Worm (Caenorhabditis elegans) whole organism, late embryonic: Measurements from ENCODE around the gene vps-54.

Experiments
- ahr-1 ChIP-seq: sonication (generic microtip); optimal IDR thresholded peaks from 2 replicates; lab custom pipeline; 2016; ENCODE audit warnings: missing genetic modification characterization, missing compliant biosample characterization
- ama-1 ChIP-seq: fragments of 150-350 bp; optimal IDR thresholded peaks from 2 replicates; lab custom pipeline; 2014
- elt-2 ChIP-seq: sonication (generic microtip); optimal IDR thresholded peaks from 2 replicates; lab custom pipeline; 2016; ENCODE audit warnings: missing genetic modification reagents, missing genetic modification characterization, missing compliant biosample characterization
- fkh-10 ChIP-seq: fragments of 150-350 bp; optimal IDR thresholded peaks from 2 replicates; lab custom pipeline; 2014; ENCODE audit warnings: missing biosample characterization, missing genetic modification reagents, missing genetic modification characterization
- lin-11 ChIP-seq: fragments of 200-800 bp; sonication (Bioruptor generic); optimal IDR thresholded peaks from 2 replicates; lab custom pipeline; 2018; ENCODE audit warnings: mild to moderate bottlenecking, missing genetic modification characterization, missing compliant biosample characterization
- nfya-1 ChIP-seq: sonication (generic microtip); optimal IDR thresholded peaks from 2 replicates; lab custom pipeline; 2017; ENCODE audit warnings: missing genetic modification characterization, mild to moderate bottlenecking, missing compliant biosample characterization, antibody characterized with exemption, moderate library complexity
- odd-2 ChIP-seq: sonication (generic microtip); optimal IDR thresholded peaks from 2 replicates; lab custom pipeline; 2017; ENCODE audit warnings: antibody characterized with exemption, mild to moderate bottlenecking, missing genetic modification characterization, missing compliant biosample characterization
- pax-1 ChIP-seq: fragments of 150-350 bp; optimal IDR thresholded peaks from 2 replicates; lab custom pipeline; 2014; ENCODE audit warnings: missing biosample characterization, missing genetic modification characterization
- pha-4 ChIP-seq: fragments of 150-350 bp; optimal IDR thresholded peaks from 2 replicates; lab custom pipeline; 2018; ENCODE audit warnings: missing biosample characterization, missing genetic modification reagents, missing genetic modification characterization
- tbx-2 ChIP-seq: sonication (generic microtip); optimal IDR thresholded peaks from 2 replicates; lab custom pipeline; 2016; ENCODE audit warnings: missing genetic modification characterization, missing compliant biosample characterization
- unc-42 ChIP-seq: sonication (generic microtip); optimal IDR thresholded peaks from 2 replicates; lab custom pipeline; 2016; ENCODE audit warnings: missing genotype, missing genetic modification characterization, missing compliant biosample characterization

DNA sequence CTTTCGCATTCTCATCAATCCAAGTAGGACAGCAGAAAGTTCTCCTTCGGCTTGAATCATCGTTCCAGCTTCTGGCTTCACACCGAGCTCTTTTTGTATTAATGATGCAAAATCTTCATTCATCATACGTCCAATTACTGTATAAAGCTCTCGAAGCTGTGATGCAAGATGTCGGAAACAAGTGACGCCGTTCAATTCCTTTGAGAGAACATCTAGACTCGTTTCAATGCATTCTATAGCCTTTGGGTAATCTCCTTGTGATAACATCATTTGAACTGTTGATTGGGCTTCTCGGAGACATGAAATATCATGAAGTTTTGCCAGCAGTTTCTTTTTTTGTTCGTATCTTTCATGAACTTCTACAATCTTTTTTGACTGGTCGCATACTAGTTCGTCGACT is 7.7 kb downstream of the vps-54 start:
- TF ChIP-seq odd-2 (tag; lab: Kevin White, UChicago) (no peak), unc-42 (tag; lab: Kevin White, UChicago) (no peak), pax-1 (tag; lab: Kevin White, UChicago) (no peak), tbx-2 (tag; lab: Kevin White, UChicago) (no peak), ama-1 (lab: Kevin White, UChicago) (no peak), lin-11 (tag; lab: Kevin White, UChicago) (no peak), fkh-10 (no peak), pha-4 (tag; lab: Kevin White, UChicago) (no peak), ahr-1 (tag; lab: Kevin White, UChicago) (no peak), elt-2 (tag; lab: Kevin White, UChicago) (no peak), nfya-1 (tag; lab: Kevin White, UChicago) (no peak)
